Worm (Caenorhabditis elegans): ENCODE measurements around the gene ptp-3.

Gene ptp-3

DNA sequence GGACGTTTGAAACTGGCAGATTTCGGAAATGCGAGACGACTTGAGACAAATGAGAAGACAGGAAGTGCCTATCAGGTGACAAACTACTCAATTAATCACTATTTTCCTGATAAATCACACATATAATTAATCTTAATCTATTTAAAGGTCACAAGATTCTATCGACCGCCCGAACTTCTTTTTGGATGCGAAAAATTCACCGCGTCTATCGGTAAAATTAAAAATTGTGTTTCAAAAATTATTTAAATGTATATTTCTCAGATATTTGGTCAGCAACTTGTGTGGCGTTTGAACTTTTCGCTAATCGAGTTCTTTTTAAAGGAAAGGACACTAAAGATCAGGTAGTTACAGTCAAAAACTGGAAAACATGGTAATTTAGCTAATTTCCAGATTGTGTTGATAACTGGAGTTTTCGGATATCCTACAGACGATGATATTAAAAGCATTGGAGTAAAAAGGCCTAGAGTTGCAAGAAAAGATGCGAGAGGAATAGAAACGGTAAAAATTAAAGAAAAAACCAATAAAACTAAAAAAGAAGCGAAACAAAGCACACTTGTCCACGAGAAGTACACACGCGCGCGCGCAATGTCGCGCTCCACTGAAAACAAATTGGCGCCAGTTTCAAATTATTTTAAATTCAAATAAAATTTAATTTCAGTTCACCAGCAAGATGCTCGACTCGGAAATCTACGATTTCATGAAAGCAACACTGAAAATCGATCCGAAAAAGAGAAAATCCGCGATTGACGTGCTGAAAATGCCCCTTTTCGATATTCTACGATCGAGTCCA lies 26.9 kb upstream of the ptp-3 start:
- TF ChIP-seq hlh-6 (tag; optimal IDR thresholded peaks at IDR 0.05) (no peak), pax-1 (tag; optimal IDR thresholded peaks at IDR 0.05) (peak; percentile 19)

DNA sequence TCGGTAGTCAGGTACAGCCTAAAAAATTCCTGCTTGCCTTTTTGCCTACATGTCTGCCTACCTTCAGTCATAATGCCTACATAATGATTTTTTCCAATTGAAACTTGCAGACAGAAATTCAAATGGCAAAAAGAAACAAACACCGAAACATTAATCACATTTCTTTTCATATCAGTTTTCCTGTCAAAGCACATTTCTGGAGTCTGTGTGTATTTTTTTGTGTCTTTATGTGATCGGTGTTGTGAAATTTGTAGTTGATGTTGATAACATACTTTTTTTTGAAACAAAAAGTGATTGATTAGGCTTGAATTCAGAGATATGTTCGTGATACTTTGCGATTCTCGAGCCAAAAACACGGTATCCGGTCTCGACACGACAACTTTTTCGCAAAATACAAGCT lies 26.0 kb upstream of the ptp-3 start:
- TF ChIP-seq ahr-1 (tag; optimal IDR thresholded peaks at IDR 0.05) (no peak), ztf-16 (tag; optimal IDR thresholded peaks at IDR 0.05) (no peak), ceh-24 (tag; optimal IDR thresholded peaks at IDR 0.05) (no peak), odd-2 (tag; optimal IDR thresholded peaks at IDR 0.05) (no peak), sdc-2 (tag; optimal IDR thresholded peaks at IDR 0.05) (no peak), pqm-1 (tag; optimal IDR thresholded peaks at IDR 0.05) (no peak), eyg-1 (tag; optimal IDR thresholded peaks at IDR 0.05) (no peak), fkh-6 (tag; optimal IDR thresholded peaks at IDR 0.05) (no peak), gmeb-2 (tag; optimal IDR thresholded peaks at IDR 0.05) (no peak), ceh-2 (tag; optimal IDR thresholded peaks at IDR 0.05) (no peak), dmd-4 (tag; optimal IDR thresholded peaks at IDR 0.05; ENCODE audit: borderline replicate concordance) (no peak), Y22D7AL.16 (tag; optimal IDR thresholded peaks at IDR 0.05) (no peak), ceh-30 (tag; optimal IDR thresholded peaks at IDR 0.05) (no peak), npax-4 (tag; optimal IDR thresholded peaks at IDR 0.05) (no peak), pha-2 (tag; optimal IDR thresholded peaks at IDR 0.05) (no peak), che-1 (tag; optimal IDR thresholded peaks at IDR 0.05) (no peak), mec-3 (tag; optimal IDR thresholded peaks at IDR 0.05; ENCODE audit: borderline replicate concordance) (no peak), T23F11.4 (GFP tag; optimal IDR thresholded peaks at IDR 0.05) (no peak), pat-9 (tag; optimal IDR thresholded peaks at IDR 0.05) (no peak), tbx-2 (tag; optimal IDR thresholded peaks at IDR 0.05) (no peak)

- TF ChIP-seq dve-1 (tag; optimal IDR thresholded peaks at IDR 0.05), result peak; percentile 28
- TF ChIP-seq ceh-31 (tag; optimal IDR thresholded peaks at IDR 0.05), result peak; percentile 4
- TF ChIP-seq ceh-34 (tag; optimal IDR thresholded peaks at IDR 0.05), result no peak
- TF ChIP-seq nfya-1 (tag; optimal IDR thresholded peaks at IDR 0.05), result peak; percentile 12
- peak; percentile 50 for TF ChIP-seq unc-55 (GFP tag; optimal IDR thresholded peaks at IDR 0.05)
- no peak for TF ChIP-seq ttx-3 (tag; optimal IDR thresholded peaks at IDR 0.05)
- TF ChIP-seq sdc-2 (tag; optimal IDR thresholded peaks at IDR 0.05), result no peak
- peak; percentile 29 for TF ChIP-seq ceh-18 (tag; optimal IDR thresholded peaks at IDR 0.05)
These were observed 25.1 kb upstream of the ptp-3 start, which contains the start of gene gst-5 for ce11 chrII:10950107-10950679. Gene gst-5, plus strand, starts transcription at chrII:10950352.

DNA sequence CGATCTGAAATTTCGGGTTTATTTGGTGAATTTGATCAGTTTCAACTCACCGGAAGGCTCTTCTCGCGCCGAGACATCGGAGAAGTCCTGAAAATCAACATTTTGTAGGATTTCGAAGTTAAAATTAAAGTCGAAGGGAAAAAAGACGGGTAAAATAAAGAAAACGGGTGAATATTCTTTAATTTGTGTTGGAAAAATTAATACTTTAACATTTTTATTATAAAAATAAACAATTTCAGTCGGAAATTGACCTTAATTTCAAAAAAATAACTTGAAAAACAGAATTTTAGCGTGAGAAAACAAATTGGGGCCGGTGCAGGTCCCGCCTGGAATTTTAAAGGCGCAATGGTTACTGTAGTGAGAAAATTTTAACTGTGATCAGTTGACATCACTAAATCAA lies 22.3 kb upstream of the ptp-3 start, which contains the start of gene nos-1:
Gene nos-1, minus strand, starts transcription at position 101 of the 400 bp plus-strand sequence.
- TF ChIP-seq sox-2 (GFP tag; IDR thresholded peaks at IDR 0.05) (no peak), pax-1 (tag; optimal IDR thresholded peaks at IDR 0.05) (no peak), madf-2 (tag; optimal IDR thresholded peaks at IDR 0.05) (no peak)

- TF ChIP-seq ceh-22 (tag; optimal IDR thresholded peaks at IDR 0.05) (no peak), ceh-14 (tag; optimal IDR thresholded peaks at IDR 0.05) (no peak), gmeb-2 (tag; optimal IDR thresholded peaks at IDR 0.05) (no peak), ceh-31 (tag; optimal IDR thresholded peaks at IDR 0.05) (no peak), pros-1 (tag; optimal IDR thresholded peaks at IDR 0.05) (no peak), C38D4.7 (GFP tag; optimal IDR thresholded peaks at IDR 0.05) (no peak), ceh-2 (tag; optimal IDR thresholded peaks at IDR 0.05) (no peak), ref-2 (tag; optimal IDR thresholded peaks at IDR 0.05) (no peak), ama-1 (optimal IDR thresholded peaks at IDR 0.05) (no peak), eyg-1 (tag; optimal IDR thresholded peaks at IDR 0.05) (no peak), nhr-11 (tag; optimal IDR thresholded peaks at IDR 0.05) (no peak), pag-3 (tag; optimal IDR thresholded peaks at IDR 0.05; ENCODE audit: borderline replicate concordance) (no peak), ceh-30 (tag; optimal IDR thresholded peaks at IDR 0.05) (no peak), fax-1 (tag; optimal IDR thresholded peaks at IDR 0.05) (no peak), K02D7.2 (tag; optimal IDR thresholded peaks at IDR 0.05) (no peak), F13H6.1 (tag; optimal IDR thresholded peaks at IDR 0.05) (no peak)
These were observed 20.2 kb upstream of the ptp-3 start for ce11 chrII:10955114-10955513.

Measured in whole organism, late embryonic.